Worm (Caenorhabditis elegans) whole organism, L1 larva: ENCODE measurements around the gene C18D11.7.

Experiments used
- aly-2 ChIP-seq: fragments of 150-350 bp; optimal IDR thresholded peaks from 2 replicates; lab custom pipeline; 2014; ENCODE audit warnings: missing biosample characterization, missing genetic modification characterization
- ama-1 ChIP-seq: fragments of 150-350 bp; optimal IDR thresholded peaks from 2 replicates; lab custom pipeline; 2014
- ceh-82 ChIP-seq, 3 experiments: fragments of 150-350 bp in 1 of 3; sonication (generic microtip) in 2 of 3; optimal IDR thresholded peaks; 2 replicates each; lab custom pipeline; 2014 to 2017; ENCODE audit warnings: missing biosample characterization in 3 of 3, missing genetic modification characterization in 3 of 3
- ceh-90 ChIP-seq: sonication (generic microtip); optimal IDR thresholded peaks from 2 replicates; lab custom pipeline; 2016; ENCODE audit warnings: missing genetic modification characterization, missing compliant biosample characterization
- elt-2 ChIP-seq: sonication (generic microtip); optimal IDR thresholded peaks from 2 replicates; lab custom pipeline; 2016; ENCODE audit warnings: missing genetic modification characterization, mild to moderate bottlenecking, inconsistent platforms, missing compliant biosample characterization, missing genetic modification reagents
- elt-3 ChIP-seq, 6 experiments: fragments of 150-350 bp in 1 of 6; sonication (generic microtip); optimal IDR thresholded peaks; 2 replicates each; lab custom pipeline; 2017 to 2018; ENCODE audit warnings: missing biosample characterization in 6 of 6, missing genetic modification characterization in 6 of 6, inconsistent platforms in 1 of 6
- lin-15B ChIP-seq: fragments of 150-350 bp; sonication (generic microtip); optimal IDR thresholded peaks from 3 replicates; lab custom pipeline; 2014; ENCODE audit warnings: missing biosample characterization, missing genetic modification characterization
- mep-1 ChIP-seq: fragments of 150-350 bp; optimal IDR thresholded peaks from 2 replicates; lab custom pipeline; 2014; ENCODE audit warnings: missing biosample characterization, missing genetic modification characterization
- skn-1 ChIP-seq: fragments of 150-350 bp; optimal IDR thresholded peaks from 2 replicates; lab custom pipeline; 2014; ENCODE audit warnings: missing biosample characterization, missing genetic modification characterization
- tbx-2 ChIP-seq: sonication (generic microtip); optimal IDR thresholded peaks from 2 replicates; lab custom pipeline; 2016; ENCODE audit warnings: missing genetic modification characterization, missing compliant biosample characterization
- unc-86 ChIP-seq: sonication (generic microtip); optimal IDR thresholded peaks from 2 replicates; lab custom pipeline; 2016; ENCODE audit warnings: missing genetic modification characterization, missing compliant biosample characterization

ce11 chrIII:11836734-11837133 lies 30.1 kb upstream of the C18D11.7 start:
- TF ChIP-seq skn-1 (tag; lab: Kevin White, UChicago) (peak; percentile 97), ceh-90 (tag; lab: Kevin White, UChicago) (no peak), tbx-2 (tag; lab: Kevin White, UChicago) (no peak), elt-3 (tag; optimal IDR thresholded peaks at IDR 0.05; lab: Kevin White, UChicago) (no peak), mep-1 (tag; lab: Kevin White, UChicago) (no peak), elt-2 (tag; lab: Kevin White, UChicago) (no peak), ama-1 (lab: Kevin White, UChicago) (no peak), aly-2 (tag; lab: Kevin White, UChicago) (no peak), ceh-82 (tag; optimal IDR thresholded peaks at IDR 0.05; lab: Kevin White, UChicago) (no peak), unc-86 (tag; lab: Kevin White, UChicago) (no peak), lin-15B (no peak)
